Fruit fly (Drosophila melanogaster) whole organism, embryonic: ENCODE data around the gene CG12998.

Experiments used
- Bgb ChIP-seq: fragments of 200-800 bp; sonication (Bioruptor generic); IDR thresholded peaks from 2 replicates; pipeline ENCODE4 v1.3.6; 2022; ENCODE audit warnings: missing biosample characterization, missing genetic modification characterization; ENCODE audit not compliant: partially characterized antibody
- CG10209 ChIP-seq: fragments of 200-800 bp; sonication (Bioruptor generic); optimal IDR thresholded peaks from 3 replicates; lab custom pipeline; 2017; ENCODE audit warnings: missing biosample characterization, mild to moderate bottlenecking, missing genetic modification characterization, missing genetic modification reagents
- CG10959 ChIP-seq: fragments of 200-800 bp; sonication (Bioruptor generic); IDR thresholded peaks from 2 replicates; pipeline ENCODE4 v1.3.6; 2022; ENCODE audit warnings: missing biosample characterization, missing genetic modification characterization
- CG12236 ChIP-seq: fragments of 200-800 bp; sonication (Bioruptor generic); optimal IDR thresholded peaks from 2 replicates; lab custom pipeline; 2016; ENCODE audit warnings: missing biosample characterization, missing genetic modification characterization
- CG12299 ChIP-seq: fragments of 200-800 bp; sonication (Bioruptor generic); optimal IDR thresholded peaks from 2 replicates; lab custom pipeline; 2018; ENCODE audit warnings: missing biosample characterization, mild to moderate bottlenecking, missing genetic modification characterization
- CG12942 ChIP-seq: fragments of 200-800 bp; sonication (Bioruptor generic); optimal IDR thresholded peaks from 3 replicates; lab custom pipeline; 2016; ENCODE audit warnings: missing biosample characterization, missing genetic modification characterization
- CG13775 ChIP-seq: fragments of 200-800 bp; sonication (Bioruptor generic); optimal IDR thresholded peaks from 3 replicates; lab custom pipeline; 2017; ENCODE audit warnings: missing biosample characterization, mild to moderate bottlenecking, missing genetic modification characterization
- CG13894 ChIP-seq: fragments of 200-800 bp; sonication (Bioruptor generic); optimal IDR thresholded peaks from 3 replicates; lab custom pipeline; 2018; ENCODE audit warnings: missing biosample characterization, mild to moderate bottlenecking, missing genetic modification characterization, moderate library complexity
- CG14441 ChIP-seq: fragments of 200-800 bp; sonication (Bioruptor generic); IDR thresholded peaks from 2 replicates; pipeline ENCODE4 v1.3.6; 2022; ENCODE audit warnings: missing biosample characterization, missing genetic modification characterization
- CG17385 ChIP-seq: fragments of 200-800 bp; sonication (Bioruptor generic); optimal IDR thresholded peaks from 3 replicates; lab custom pipeline; 2018; ENCODE audit warnings: missing biosample characterization, mild to moderate bottlenecking, missing genetic modification characterization
- CG4360 ChIP-seq: fragments of 200-800 bp; sonication (Bioruptor generic); IDR thresholded peaks from 2 replicates; pipeline ENCODE4 v1.3.6; 2022; ENCODE audit warnings: missing biosample characterization, missing genetic modification characterization
- CG6272 ChIP-seq: fragments of 200-800 bp; sonication (Bioruptor generic); IDR thresholded peaks from 2 replicates; pipeline ENCODE4 v1.3.6; 2022; ENCODE audit warnings: missing biosample characterization, missing genetic modification characterization
- CG7786 ChIP-seq: fragments of 200-800 bp; sonication (Bioruptor generic); optimal IDR thresholded peaks from 2 replicates; lab custom pipeline; 2016; ENCODE audit warnings: missing biosample characterization, missing genetic modification characterization
- CG7987 ChIP-seq: fragments of 200-800 bp; sonication (Bioruptor generic); optimal IDR thresholded peaks from 2 replicates; lab custom pipeline; 2018; ENCODE audit warnings: missing biosample characterization, mild to moderate bottlenecking, missing genetic modification characterization, moderate library complexity
- CG8089 ChIP-seq: fragments of 200-800 bp; sonication (Bioruptor generic); optimal IDR thresholded peaks from 3 replicates; lab custom pipeline; 2016; ENCODE audit warnings: missing biosample characterization, missing genetic modification characterization
- CG9437 ChIP-seq: fragments of 200-800 bp; sonication (Bioruptor generic); optimal IDR thresholded peaks from 2 replicates; lab custom pipeline; 2018; ENCODE audit warnings: missing biosample characterization, mild to moderate bottlenecking, missing genetic modification characterization
- CG9727 ChIP-seq: fragments of 200-800 bp; sonication (Bioruptor generic); optimal IDR thresholded peaks from 3 replicates; lab custom pipeline; 2017; ENCODE audit warnings: missing biosample characterization, mild to moderate bottlenecking, missing genetic modification characterization
- Chrac-16 ChIP-seq: fragments of 200-800 bp; sonication (Bioruptor generic); optimal IDR thresholded peaks from 3 replicates; lab custom pipeline; 2016; ENCODE audit warnings: missing biosample characterization, missing genetic modification characterization
- CkIIα-i1 ChIP-seq: fragments of 200-800 bp; sonication (Bioruptor generic); IDR thresholded peaks from 2 replicates; pipeline ENCODE4 v1.3.6; 2022; ENCODE audit warnings: missing biosample characterization, missing genetic modification characterization
- D19A ChIP-seq: fragments of 200-800 bp; optimal IDR thresholded peaks from 3 replicates; lab custom pipeline; 2019; ENCODE audit warnings: missing biosample characterization, mild to moderate bottlenecking, missing genetic modification characterization, moderate library complexity
- Deaf1 ChIP-seq: fragments of 200-800 bp; optimal IDR thresholded peaks from 3 replicates; lab custom pipeline; 2019; ENCODE audit warnings: missing biosample characterization, mild to moderate bottlenecking, missing genetic modification characterization, moderate library complexity
- Fer1 ChIP-seq: fragments of 200-800 bp; sonication (Bioruptor generic); optimal IDR thresholded peaks from 2 replicates; lab custom pipeline; 2017; ENCODE audit warnings: missing biosample characterization, mild to moderate bottlenecking, missing genetic modification characterization
- H15 ChIP-seq: fragments of 200-800 bp; sonication (Bioruptor generic); IDR thresholded peaks from 3 replicates; pipeline ENCODE4 v1.3.6; 2022; ENCODE audit warnings: missing biosample characterization, missing genetic modification characterization
- Lhr ChIP-seq: fragments of 200-800 bp; sonication (Bioruptor generic); optimal IDR thresholded peaks from 3 replicates; lab custom pipeline; 2017; ENCODE audit warnings: mild to moderate bottlenecking, missing biosample characterization, missing genetic modification reagents, missing genetic modification characterization
- MBD-R2 ChIP-seq: fragments of 200-800 bp; sonication (Bioruptor generic); IDR thresholded peaks from 2 replicates; pipeline ENCODE4 v1.3.6; 2022; ENCODE audit warnings: missing biosample characterization, missing genetic modification characterization
- Med ChIP-seq: fragments of 200-800 bp; sonication (Bioruptor generic); peaks from one replicate; lab custom pipeline; 2016; ENCODE audit warnings: missing biosample characterization, missing genetic modification characterization, mild to moderate bottlenecking, inconsistent platforms, moderate library complexity
- Pdp1 ChIP-seq, 2 experiments: fragments of 200-800 bp; sonication (Bioruptor generic); optimal IDR thresholded peaks; 3 replicates each; lab custom pipeline; 2016; ENCODE audit warnings: missing biosample characterization in 2 of 2, missing genetic modification characterization in 2 of 2, mild to moderate bottlenecking in 1 of 2, moderate library complexity in 1 of 2
- Ptx1 ChIP-seq: fragments of 200-800 bp; sonication (Bioruptor generic); IDR thresholded peaks from 2 replicates; pipeline ENCODE4 v1.3.6; 2022; ENCODE audit warnings: missing biosample characterization, missing genetic modification characterization
- Rx ChIP-seq: fragments of 200-800 bp; sonication (Bioruptor generic); IDR thresholded peaks from 2 replicates; pipeline ENCODE4 v1.3.6; 2022; ENCODE audit warnings: missing biosample characterization, missing genetic modification characterization
- Scr ChIP-seq: fragments of 200-800 bp; sonication (Bioruptor generic); IDR thresholded peaks from 2 replicates; pipeline ENCODE4 v1.3.6; 2022; ENCODE audit warnings: missing biosample characterization, missing genetic modification characterization; ENCODE audit not compliant: partially characterized antibody
- Trl ChIP-seq, 3 experiments: fragments of >200 bp in 2 of 3; fragments of 200-800 bp in 1 of 3; sonication (Bioruptor generic) in 1 of 3; optimal IDR thresholded peaks; 2 replicates in 1 of 3; 3 replicates in 2 of 3; lab custom pipeline; 2016 to 2017; ENCODE audit warnings: missing biosample characterization in 1 of 3, missing genetic modification characterization in 1 of 3
- Usf ChIP-seq: fragments of 200-800 bp; sonication (Bioruptor generic); optimal IDR thresholded peaks from 2 replicates; lab custom pipeline; 2017; ENCODE audit warnings: missing genotype, missing biosample characterization, missing genetic modification characterization
- Vsx1 ChIP-seq: fragments of 200-800 bp; sonication (Bioruptor generic); optimal IDR thresholded peaks from 2 replicates; lab custom pipeline; 2017; ENCODE audit warnings: missing biosample characterization, mild to moderate bottlenecking, missing genetic modification characterization, missing genetic modification reagents
- YL-1 ChIP-seq: fragments of 200-800 bp; sonication (Bioruptor generic); optimal IDR thresholded peaks from 3 replicates; lab custom pipeline; 2017; ENCODE audit warnings: missing biosample characterization, mild to moderate bottlenecking, missing genetic modification characterization
- chm ChIP-seq: fragments of 200-800 bp; sonication (Bioruptor generic); IDR thresholded peaks from 2 replicates; pipeline ENCODE4 v1.3.6; 2022; ENCODE audit warnings: missing biosample characterization, missing genetic modification characterization
- ci ChIP-seq: fragments of 200-800 bp; sonication (Bioruptor generic); IDR thresholded peaks from 3 replicates; pipeline ENCODE4 v1.3.6; 2022; ENCODE audit warnings: missing biosample characterization, missing genetic modification characterization
- dmrt99B ChIP-seq: fragments of 200-800 bp; sonication (Bioruptor generic); optimal IDR thresholded peaks from 2 replicates; lab custom pipeline; 2018; ENCODE audit warnings: missing biosample characterization, mild to moderate bottlenecking, missing genetic modification characterization, moderate library complexity
- gfzf ChIP-seq: fragments of 200-800 bp; sonication (Bioruptor generic); optimal IDR thresholded peaks from 2 replicates; lab custom pipeline; 2016; ENCODE audit warnings: missing biosample characterization, mild to moderate bottlenecking, missing genetic modification characterization, moderate library complexity
- gsb ChIP-seq: fragments of 200-800 bp; sonication (Bioruptor generic); IDR thresholded peaks from 2 replicates; pipeline ENCODE4 v1.3.6; 2022; ENCODE audit warnings: missing biosample characterization, missing genetic modification characterization
- gt ChIP-seq: fragments of 200-800 bp; sonication (Bioruptor generic); IDR thresholded peaks from 2 replicates; pipeline ENCODE4 v1.3.6; 2022; ENCODE audit warnings: missing biosample characterization, missing genetic modification characterization
- hth ChIP-seq: fragments of >200 bp; optimal IDR thresholded peaks from 2 replicates; lab custom pipeline; 2017; ENCODE audit warnings: inconsistent platforms
- kay ChIP-seq: fragments of 200-800 bp; sonication (Bioruptor generic); optimal IDR thresholded peaks from 2 replicates; lab custom pipeline; 2016; ENCODE audit warnings: missing biosample characterization, missing genetic modification characterization
- lilli ChIP-seq: fragments of 200-800 bp; sonication (Bioruptor generic); optimal IDR thresholded peaks from 3 replicates; lab custom pipeline; 2016; ENCODE audit warnings: missing biosample characterization, missing genetic modification characterization
- nerfin-2 ChIP-seq: fragments of 200-800 bp; sonication (Bioruptor generic); IDR thresholded peaks from 2 replicates; pipeline ENCODE4 v1.3.6; 2022; ENCODE audit warnings: missing biosample characterization, missing genetic modification characterization; ENCODE audit not compliant: partially characterized antibody
- pfk ChIP-seq: fragments of 200-800 bp; sonication (Bioruptor generic); optimal IDR thresholded peaks from 2 replicates; lab custom pipeline; 2018; ENCODE audit warnings: missing biosample characterization, mild to moderate bottlenecking, missing genetic modification characterization, moderate library complexity
- prd ChIP-seq, 3 experiments: fragments of >200 bp in 2 of 3; fragments of 200-800 bp in 1 of 3; sonication (Bioruptor generic) in 1 of 3; optimal IDR thresholded peaks in 2 of 3; IDR thresholded peaks in 1 of 3; 2 replicates in 2 of 3; 3 replicates in 1 of 3; pipeline versions ENCODE4 v1.3.6 to Lab custom; 2017 to 2022; ENCODE audit warnings: missing biosample characterization in 1 of 3, missing genetic modification characterization in 1 of 3
- repo ChIP-seq: fragments of 200-800 bp; sonication (Bioruptor generic); optimal IDR thresholded peaks from 2 replicates; lab custom pipeline; 2016; ENCODE audit warnings: missing biosample characterization, missing genetic modification characterization
- stwl ChIP-seq: fragments of 200-800 bp; sonication (Bioruptor generic); optimal IDR thresholded peaks from 3 replicates; lab custom pipeline; 2018; ENCODE audit warnings: missing biosample characterization, mild to moderate bottlenecking, missing genetic modification characterization, moderate library complexity
- unpg ChIP-seq: fragments of 200-800 bp; sonication (Bioruptor generic); optimal IDR thresholded peaks from 3 replicates; lab custom pipeline; 2018; ENCODE audit warnings: missing biosample characterization, mild to moderate bottlenecking, missing genetic modification characterization, moderate library complexity
- z ChIP-seq: fragments of 200-800 bp; sonication (Bioruptor generic); IDR thresholded peaks from 3 replicates; pipeline ENCODE4 v1.3.6; 2022; ENCODE audit warnings: missing biosample characterization, missing genetic modification characterization

CG12998 gene

DNA sequence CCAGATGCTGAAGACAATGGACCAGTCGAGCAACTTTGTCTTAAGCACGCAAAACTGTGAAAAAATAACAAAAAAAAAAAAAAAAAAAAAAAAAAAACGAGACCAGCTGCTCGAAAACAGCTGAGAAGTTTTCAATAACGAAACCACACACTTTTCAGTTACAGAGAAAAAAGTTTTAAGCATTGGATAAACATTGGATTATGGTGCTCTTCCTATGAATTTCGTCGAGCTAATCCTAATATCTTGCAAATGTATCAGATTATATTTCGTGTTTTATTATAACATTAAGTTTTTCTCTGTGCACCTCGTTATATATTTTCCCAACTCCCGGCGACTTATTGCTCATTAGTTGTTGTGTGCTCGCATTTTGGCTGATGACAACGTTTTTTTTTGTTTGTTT lies 41.9 kb upstream of the CG12998 start (continued):
- TF ChIP-seq Deaf1 (tag; lab: Kevin White, UChicago) (peak; percentile 12), Ptx1 (GFP tag; lab: Robert Waterston, UW) (peak; percentile 75), CG9437 (GFP tag; lab: Kevin White, UChicago) (no peak), pfk (GFP tag; lab: Kevin White, UChicago) (no peak), gt (GFP tag; lab: Robert Waterston, UW) (no peak), CG17385 (GFP tag; lab: Kevin White, UChicago) (peak; percentile 30), MBD-R2 (GFP tag; lab: Robert Waterston, UW) (no peak; the same call in 1 of the 2 replicates), CG10959 (no peak), D19A (tag; lab: Kevin White, UChicago) (peak; percentile 34), ci (peak; percentile 79), Pdp1 (GFP tag; optimal IDR thresholded peaks at IDR 0.05; lab: Kevin White, UChicago) (peak; percentile 27 to 47), Vsx1 (GFP tag; lab: Kevin White, UChicago) (no peak), CG12299 (tag; lab: Kevin White, UChicago) (no peak), Lhr (GFP tag; lab: Kevin White, UChicago) (no peak), CG6272 (GFP tag; lab: Robert Waterston, UW) (peak; percentile 37; the same call in 1 of the 2 replicates), CG12942 (GFP tag; lab: Kevin White, UChicago) (peak; percentile 5), CG9727 (GFP tag; lab: Kevin White, UChicago) (peak; percentile 13), CG13894 (tag; lab: Kevin White, UChicago) (peak; percentile 36), CG7987 (GFP tag; lab: Kevin White, UChicago) (no peak), chm (GFP tag; lab: Robert Waterston, UW) (no peak), kay (GFP tag; lab: Kevin White, UChicago) (no peak), H15 (GFP tag; lab: Robert Waterston, UW) (0 out of 3 replicates have a peak, but pooled peaks have one; percentile 38), Scr (GFP tag; lab: Robert Waterston, UW) (no peak), dmrt99B (tag; lab: Kevin White, UChicago) (peak; percentile 68), Bgb (no peak), CkIIα-i1 (no peak), YL-1 (GFP tag; lab: Kevin White, UChicago) (no peak), gsb (peak; percentile 51; the same call in 1 of the 2 replicates), CG14441 (GFP tag; lab: Robert Waterston, UW) (peak; percentile 74), Usf (GFP tag; lab: Kevin White, UChicago) (no peak), Fer1 (GFP tag; lab: Kevin White, UChicago) (peak; percentile 71), Med (peak; percentile 80), gfzf (no peak), z (GFP tag; lab: Robert Waterston, UW) (no peak), nerfin-2 (GFP tag; lab: Robert Waterston, UW) (no peak), unpg (GFP tag; lab: Kevin White, UChicago) (peak; percentile 57), CG8089 (GFP tag; lab: Kevin White, UChicago) (peak; percentile 26), CG4360 (GFP tag; lab: Robert Waterston, UW) (no peak), CG7786 (peak; percentile 35), Trl (optimal IDR thresholded peaks at IDR 0.05; lab: Kevin White, UChicago) (no peak), Trl (GFP tag; optimal IDR thresholded peaks at IDR 0.05; lab: Kevin White, UChicago) (peak; percentile 59), prd (optimal IDR thresholded peaks at IDR 0.05; lab: Kevin White, UChicago) (no peak), prd (GFP tag; IDR thresholded peaks at IDR 0.05; lab: Robert Waterston, UW) (peak; percentile 52; the same call in 2 of the 3 replicates), CG10209 (peak; percentile 30), stwl (tag; lab: Kevin White, UChicago) (no peak), lilli (GFP tag; lab: Kevin White, UChicago) (peak; percentile 47), hth (no peak), repo (peak; percentile 16), CG13775 (GFP tag; lab: Kevin White, UChicago) (no peak), CG12236 (GFP tag; lab: Kevin White, UChicago) (no peak), Rx (peak; percentile 47; the same call in 1 of the 2 replicates), Chrac-16 (GFP tag; lab: Kevin White, UChicago) (peak; percentile 18)
